Worm (Caenorhabditis elegans): ENCODE data around the gene gmn-1.

- TF ChIP-seq dao-5 (tag; optimal IDR thresholded peaks at IDR 0.05), result no peak
- TF ChIP-seq him-1 (tag; optimal IDR thresholded peaks at IDR 0.05), result no peak
- no peak for TF ChIP-seq W03F9.2 (tag; optimal IDR thresholded peaks at IDR 0.05)
Measured at ce11 chrIII:12182919-12183318, 42.2 kb downstream of the gmn-1 start, which contains the start of gene Y75B8A.10.

All from whole organism, L4/young adult.